Fruit fly (Drosophila melanogaster) whole organism, embryonic: ENCODE results near the gene CG32055.

ENCODE experiments used
- Adf1 ChIP-seq: fragments of 200-800 bp; sonication (Bioruptor generic); IDR thresholded peaks from 2 replicates; pipeline ENCODE4 v1.3.6; 2022; ENCODE audit warnings: missing biosample characterization, missing genetic modification characterization
- Awh ChIP-seq: fragments of 200-800 bp; sonication (Bioruptor generic); IDR thresholded peaks from 2 replicates; pipeline ENCODE4, ENCODE4 v1.3.6; 2022; ENCODE audit warnings: missing biosample characterization, missing genetic modification characterization
- BEAF-32 ChIP-seq: fragments of 200-800 bp; sonication (Bioruptor generic); optimal IDR thresholded peaks from 3 replicates; lab custom pipeline; 2017; ENCODE audit warnings: missing biosample characterization, missing genetic modification characterization, mild to moderate bottlenecking, moderate library complexity, missing genetic modification reagents
- CG10147 ChIP-seq: fragments of 200-800 bp; sonication (Bioruptor generic); optimal IDR thresholded peaks from 2 replicates; lab custom pipeline; 2019; ENCODE audit warnings: missing biosample characterization, mild to moderate bottlenecking, missing genetic modification characterization, moderate library complexity
- CG10274 ChIP-seq: fragments of 200-800 bp; sonication (Bioruptor generic); optimal IDR thresholded peaks from 3 replicates; lab custom pipeline; 2017; ENCODE audit warnings: missing biosample characterization, mild to moderate bottlenecking, missing genetic modification characterization
- CG11398 ChIP-seq: fragments of 200-800 bp; sonication (Bioruptor generic); optimal IDR thresholded peaks from 2 replicates; lab custom pipeline; 2016; ENCODE audit warnings: missing biosample characterization, missing genetic modification characterization
- CG11696 ChIP-seq: fragments of 200-800 bp; sonication (Bioruptor generic); IDR thresholded peaks from 2 replicates; pipeline ENCODE4 v1.3.6; 2022; ENCODE audit warnings: missing biosample characterization, missing genetic modification characterization
- CG1233 ChIP-seq: fragments of 200-800 bp; sonication (Bioruptor generic); optimal IDR thresholded peaks from 4 replicates; lab custom pipeline; 2018; ENCODE audit warnings: missing biosample characterization, mild to moderate bottlenecking, missing genetic modification characterization
- CG13424 ChIP-seq: fragments of 200-800 bp; sonication (Bioruptor generic); optimal IDR thresholded peaks from 2 replicates; lab custom pipeline; 2019; ENCODE audit warnings: missing biosample characterization, mild to moderate bottlenecking, missing genetic modification characterization, moderate library complexity
- CG14050 ChIP-seq: fragments of 200-800 bp; sonication (Bioruptor generic); IDR thresholded peaks from 3 replicates; pipeline ENCODE4 v1.3.6; 2022; ENCODE audit warnings: missing biosample characterization, missing genetic modification characterization
- CG14667 ChIP-seq: fragments of 200-800 bp; sonication (Bioruptor generic); IDR thresholded peaks from 2 replicates; pipeline ENCODE4 v1.3.6; 2022; ENCODE audit warnings: missing biosample characterization, missing genetic modification characterization
- CG14860 ChIP-seq: fragments of 200-800 bp; sonication (Bioruptor generic); IDR thresholded peaks from 3 replicates; pipeline ENCODE4 v1.3.6; 2022; ENCODE audit warnings: missing biosample characterization, missing genetic modification characterization; ENCODE audit not compliant: partially characterized antibody
- CG15514 ChIP-seq: fragments of 200-800 bp; sonication (Bioruptor generic); optimal IDR thresholded peaks from 3 replicates; lab custom pipeline; 2017; ENCODE audit warnings: missing biosample characterization, missing genetic modification characterization, mild to moderate bottlenecking, moderate library complexity, missing genetic modification reagents
- CG16779 ChIP-seq: fragments of 200-800 bp; sonication (Bioruptor generic); IDR thresholded peaks from 2 replicates; pipeline ENCODE4 v1.3.6; 2022; ENCODE audit warnings: missing biosample characterization, missing genetic modification characterization
- CG18619 ChIP-seq: fragments of 200-800 bp; sonication (Bioruptor generic); optimal IDR thresholded peaks from 3 replicates; lab custom pipeline; 2017; ENCODE audit warnings: missing biosample characterization, mild to moderate bottlenecking, missing genetic modification characterization
- CG31365 ChIP-seq: fragments of 200-800 bp; sonication (Bioruptor generic); optimal IDR thresholded peaks from 2 replicates; lab custom pipeline; 2018; ENCODE audit warnings: missing biosample characterization, mild to moderate bottlenecking, missing genetic modification characterization
- CG33213 ChIP-seq: fragments of 200-800 bp; sonication (Bioruptor generic); optimal IDR thresholded peaks from 3 replicates; lab custom pipeline; 2016; ENCODE audit warnings: missing biosample characterization, missing genetic modification characterization
- CG5180 ChIP-seq: fragments of 200-800 bp; sonication (Bioruptor generic); optimal IDR thresholded peaks from 3 replicates; lab custom pipeline; 2017; ENCODE audit warnings: missing biosample characterization, missing genetic modification characterization, mild to moderate bottlenecking, moderate library complexity, missing genetic modification reagents
- CG6689 ChIP-seq: fragments of 200-800 bp; sonication (Bioruptor generic); IDR thresholded peaks from 2 replicates; pipeline ENCODE4 v1.3.6; 2022; ENCODE audit warnings: missing biosample characterization, missing genetic modification characterization
- CG6765 ChIP-seq: fragments of 200-800 bp; sonication (Bioruptor generic); optimal IDR thresholded peaks from 3 replicates; lab custom pipeline; 2017; ENCODE audit warnings: missing biosample characterization, mild to moderate bottlenecking, missing genetic modification characterization
- CG6791 ChIP-seq: fragments of 200-800 bp; sonication (Bioruptor generic); IDR thresholded peaks from 3 replicates; pipeline ENCODE4 v1.3.6; 2022; ENCODE audit warnings: missing biosample characterization, missing genetic modification characterization; ENCODE audit not compliant: partially characterized antibody
- CG8281 ChIP-seq: fragments of 200-800 bp; sonication (Bioruptor generic); optimal IDR thresholded peaks from 2 replicates; lab custom pipeline; 2018; ENCODE audit warnings: missing biosample characterization, mild to moderate bottlenecking, missing genetic modification characterization, moderate library complexity
- CG9215 ChIP-seq: fragments of 200-800 bp; sonication (Bioruptor generic); IDR thresholded peaks from 2 replicates; pipeline ENCODE4 v1.3.6; 2022; ENCODE audit warnings: missing biosample characterization, missing genetic modification characterization
- Chrac-16 ChIP-seq: fragments of 200-800 bp; sonication (Bioruptor generic); optimal IDR thresholded peaks from 3 replicates; lab custom pipeline; 2016; ENCODE audit warnings: missing biosample characterization, missing genetic modification characterization
- Dek ChIP-seq: fragments of 200-800 bp; sonication (Bioruptor generic); optimal IDR thresholded peaks from 3 replicates; lab custom pipeline; 2019; ENCODE audit warnings: missing biosample characterization, mild to moderate bottlenecking, missing genetic modification characterization, moderate library complexity
- Doc2 ChIP-seq: fragments of 200-800 bp; sonication (Bioruptor generic); IDR thresholded peaks from 2 replicates; pipeline ENCODE4 v1.3.6; 2022; ENCODE audit warnings: missing biosample characterization, missing genetic modification characterization
- Ets65A ChIP-seq: fragments of 200-800 bp; sonication (Bioruptor generic); peaks from one replicate; lab custom pipeline; 2016; ENCODE audit warnings: missing biosample characterization, missing genetic modification characterization
- NK7.1 ChIP-seq: fragments of 200-800 bp; sonication (Bioruptor generic); optimal IDR thresholded peaks from 3 replicates; lab custom pipeline; 2016; ENCODE audit warnings: missing biosample characterization, missing genetic modification characterization
- Oli ChIP-seq: fragments of 200-800 bp; sonication (Bioruptor generic); optimal IDR thresholded peaks from 2 replicates; lab custom pipeline; 2018; ENCODE audit warnings: missing biosample characterization, mild to moderate bottlenecking, missing genetic modification characterization, moderate library complexity
- Rfx ChIP-seq: fragments of 200-800 bp; sonication (Bioruptor generic); IDR thresholded peaks from 2 replicates; pipeline ENCODE4 v1.3.6; 2022; ENCODE audit warnings: missing biosample characterization, missing genetic modification characterization
- Rx ChIP-seq: fragments of 200-800 bp; sonication (Bioruptor generic); IDR thresholded peaks from 2 replicates; pipeline ENCODE4 v1.3.6; 2022; ENCODE audit warnings: missing biosample characterization, missing genetic modification characterization
- Sox100B ChIP-seq: fragments of 200-800 bp; sonication (Bioruptor generic); optimal IDR thresholded peaks from 3 replicates; lab custom pipeline; 2018; ENCODE audit warnings: missing biosample characterization, mild to moderate bottlenecking, missing genetic modification characterization
- Spps ChIP-seq: fragments of 200-800 bp; sonication (Bioruptor generic); optimal IDR thresholded peaks from 2 replicates; lab custom pipeline; 2018; ENCODE audit warnings: missing biosample characterization, mild to moderate bottlenecking, missing genetic modification characterization
- ab ChIP-seq: fragments of 200-800 bp; sonication (Bioruptor generic); optimal IDR thresholded peaks from 2 replicates; lab custom pipeline; 2016; ENCODE audit warnings: missing biosample characterization, missing genetic modification characterization
- ash1 ChIP-seq: fragments of 200-800 bp; sonication (Bioruptor generic); optimal IDR thresholded peaks from 2 replicates; lab custom pipeline; 2018; ENCODE audit warnings: missing biosample characterization, mild to moderate bottlenecking, missing genetic modification characterization
- br ChIP-seq: fragments of >200 bp; optimal IDR thresholded peaks from 2 replicates; lab custom pipeline; 2017
- cato ChIP-seq: fragments of 200-800 bp; sonication (Bioruptor generic); optimal IDR thresholded peaks from 2 replicates; lab custom pipeline; 2016; ENCODE audit warnings: missing biosample characterization, missing genetic modification characterization, borderline replicate concordance
- eyg ChIP-seq: fragments of 200-800 bp; sonication (Bioruptor generic); optimal IDR thresholded peaks from 3 replicates; lab custom pipeline; 2016; ENCODE audit warnings: missing biosample characterization, missing genetic modification characterization
- lov ChIP-seq, 2 experiments: fragments of 200-800 bp in 1 of 2; fragments of >200 bp in 1 of 2; sonication (Bioruptor generic) in 1 of 2; IDR thresholded peaks in 1 of 2; optimal IDR thresholded peaks in 1 of 2; 2 replicates in 1 of 2; 3 replicates in 1 of 2; pipeline versions ENCODE4 v1.3.6 to Lab custom; 2017 to 2022; ENCODE audit warnings: missing biosample characterization in 1 of 2, missing genetic modification characterization in 1 of 2
- nau ChIP-seq: fragments of 200-800 bp; sonication (Bioruptor generic); optimal IDR thresholded peaks from 3 replicates; lab custom pipeline; 2017; ENCODE audit warnings: missing biosample characterization, mild to moderate bottlenecking, missing genetic modification characterization, missing genetic modification reagents
- nom ChIP-seq: fragments of 200-800 bp; sonication (Bioruptor generic); optimal IDR thresholded peaks from 2 replicates; lab custom pipeline; 2017; ENCODE audit warnings: missing biosample characterization, missing genetic modification characterization, mild to moderate bottlenecking, moderate library complexity, missing genetic modification reagents
- org-1 ChIP-seq: fragments of 200-800 bp; sonication (Bioruptor generic); optimal IDR thresholded peaks from 2 replicates; lab custom pipeline; 2017; ENCODE audit warnings: missing biosample characterization, missing genetic modification characterization
- otp ChIP-seq: fragments of 200-800 bp; sonication (Bioruptor generic); IDR thresholded peaks from 3 replicates; pipeline ENCODE4, ENCODE4 v1.3.6; 2022; ENCODE audit warnings: missing biosample characterization, missing genetic modification characterization
- salm ChIP-seq: fragments of 200-800 bp; sonication (Bioruptor generic); optimal IDR thresholded peaks from 2 replicates; lab custom pipeline; 2018; ENCODE audit warnings: missing biosample characterization, mild to moderate bottlenecking, missing genetic modification characterization
- slbo ChIP-seq: fragments of 200-800 bp; sonication (Bioruptor generic); IDR thresholded peaks from 2 replicates; pipeline ENCODE4 v1.3.6; 2022; ENCODE audit warnings: missing biosample characterization, missing genetic modification characterization
- sr ChIP-seq: fragments of 200-800 bp; sonication (Bioruptor generic); IDR thresholded peaks from 3 replicates; pipeline ENCODE4 v1.3.6; 2022; ENCODE audit warnings: missing biosample characterization, missing genetic modification characterization
- ssp ChIP-seq: fragments of 200-800 bp; sonication (Bioruptor generic); IDR thresholded peaks from 2 replicates; pipeline ENCODE4 v1.3.6; 2022; ENCODE audit warnings: missing biosample characterization, missing genetic modification characterization
- ttk ChIP-seq: fragments of 200-800 bp; sonication (Bioruptor generic); IDR thresholded peaks from 2 replicates; pipeline ENCODE4 v2.1.2; 2022; ENCODE audit warnings: missing biosample characterization, missing genetic modification characterization
- unc-4 ChIP-seq: fragments of 200-800 bp; sonication (Bioruptor generic); IDR thresholded peaks from 2 replicates; pipeline ENCODE4 v1.3.6; 2022; ENCODE audit warnings: missing biosample characterization, missing genetic modification characterization; ENCODE audit not compliant: partially characterized antibody
- wdn ChIP-seq: fragments of 200-800 bp; sonication (Bioruptor generic); IDR thresholded peaks from 2 replicates; pipeline ENCODE4 v1.3.6; 2022; ENCODE audit warnings: missing biosample characterization, missing genetic modification characterization

Gene CG32055

dm6 chr3L:10206226-10206968, 13.6 kb downstream of the CG32055 start (continued):
- no peak for TF ChIP-seq ab (GFP tag; lab: Kevin White, UChicago)
- TF ChIP-seq CG6689 (GFP tag; lab: Robert Waterston, UW) = peak; percentile 48
- TF ChIP-seq CG5180 (GFP tag; lab: Kevin White, UChicago) = no peak
- no peak for TF ChIP-seq Doc2 (GFP tag; lab: Robert Waterston, UW)
- no peak for TF ChIP-seq CG9215 (GFP tag; lab: Robert Waterston, UW)
- TF ChIP-seq CG33213 (GFP tag; lab: Kevin White, UChicago) = peak; percentile 3
- peak; percentile 19 for TF ChIP-seq CG15514 (GFP tag; lab: Kevin White, UChicago)
- no peak for TF ChIP-seq unc-4 (GFP tag; lab: Robert Waterston, UW)
- no peak for TF ChIP-seq Rfx (GFP tag; lab: Robert Waterston, UW)
- no peak for TF ChIP-seq nom (GFP tag; lab: Kevin White, UChicago)
- TF ChIP-seq Awh (GFP tag; lab: Robert Waterston, UW) = peak; percentile 35; the same call in 1 of the 2 replicates
- no peak for TF ChIP-seq BEAF-32 (GFP tag; lab: Kevin White, UChicago)
- TF ChIP-seq Ets65A (GFP tag; lab: Kevin White, UChicago) = no peak
- TF ChIP-seq br (lab: Kevin White, UChicago) = no peak
- TF ChIP-seq slbo = no peak
- peak; percentile 75 for TF ChIP-seq Sox100B (GFP tag; lab: Kevin White, UChicago)
- TF ChIP-seq CG10147 (GFP tag; lab: Kevin White, UChicago) = peak; percentile 26
- TF ChIP-seq CG14050 = no peak
- peak; percentile 48 for TF ChIP-seq CG1233 (GFP tag; lab: Kevin White, UChicago)
- no peak for TF ChIP-seq CG11696 (GFP tag; lab: Robert Waterston, UW)
- TF ChIP-seq CG10274 (GFP tag; lab: Kevin White, UChicago) = no peak
- peak; percentile 19 for TF ChIP-seq nau (GFP tag; lab: Kevin White, UChicago)
- no peak for TF ChIP-seq Chrac-16 (GFP tag; lab: Kevin White, UChicago)
- TF ChIP-seq Dek = no peak
- no peak for TF ChIP-seq salm (tag; lab: Kevin White, UChicago)
- TF ChIP-seq wdn (GFP tag; lab: Robert Waterston, UW) = no peak
- TF ChIP-seq CG6765 (GFP tag; lab: Kevin White, UChicago) = no peak
- TF ChIP-seq CG18619 = no peak
- no peak for TF ChIP-seq CG14667 (GFP tag; lab: Robert Waterston, UW)
- TF ChIP-seq Oli (tag; lab: Kevin White, UChicago) = peak; percentile 50
- peak; percentile 57 for TF ChIP-seq CG13424
- no peak for TF ChIP-seq eyg (GFP tag; lab: Kevin White, UChicago)
- no peak for TF ChIP-seq Rx
- TF ChIP-seq CG16779 (GFP tag; lab: Robert Waterston, UW) = no peak
- no peak for TF ChIP-seq Spps (tag; lab: Kevin White, UChicago)
- no peak for TF ChIP-seq CG11398
- no peak for TF ChIP-seq ash1 (GFP tag; lab: Kevin White, UChicago)
- TF ChIP-seq cato = no peak
- no peak for TF ChIP-seq lov (optimal IDR thresholded peaks at IDR 0.05; lab: Kevin White, UChicago)
- no peak for TF ChIP-seq lov (GFP tag; IDR thresholded peaks at IDR 0.05; lab: Robert Waterston, UW)
- TF ChIP-seq ttk (GFP tag; lab: Robert Waterston, UW) = 0 out of 2 replicates have a peak, but pooled peaks have one; percentile 30
- no peak for TF ChIP-seq CG6791 (GFP tag; lab: Robert Waterston, UW)
- peak; percentile 33 for TF ChIP-seq org-1
- no peak for TF ChIP-seq CG14860 (GFP tag; lab: Robert Waterston, UW)
- TF ChIP-seq CG31365 = no peak
- TF ChIP-seq CG8281 (tag; lab: Kevin White, UChicago) = no peak
- TF ChIP-seq sr = no peak
- TF ChIP-seq Adf1 (GFP tag; lab: Robert Waterston, UW) = no peak
- no peak for TF ChIP-seq NK7.1 (GFP tag; lab: Kevin White, UChicago)
- TF ChIP-seq ssp (GFP tag; lab: Robert Waterston, UW) = peak; percentile 45; the same call in 1 of the 2 replicates
- TF ChIP-seq otp = no peak
